Fruit fly (Drosophila melanogaster) S2 (cell line): Measurements from ENCODE around the gene Josd.

Experiments
- CG8478 ChIP-seq: fragments of >200 bp; optimal IDR thresholded peaks from 2 replicates; lab custom pipeline; 2018
- CTCF ChIP-seq, 2 experiments: fragments of >200 bp; optimal IDR thresholded peaks; 2 replicates each; lab custom pipeline; 2018

DNA sequence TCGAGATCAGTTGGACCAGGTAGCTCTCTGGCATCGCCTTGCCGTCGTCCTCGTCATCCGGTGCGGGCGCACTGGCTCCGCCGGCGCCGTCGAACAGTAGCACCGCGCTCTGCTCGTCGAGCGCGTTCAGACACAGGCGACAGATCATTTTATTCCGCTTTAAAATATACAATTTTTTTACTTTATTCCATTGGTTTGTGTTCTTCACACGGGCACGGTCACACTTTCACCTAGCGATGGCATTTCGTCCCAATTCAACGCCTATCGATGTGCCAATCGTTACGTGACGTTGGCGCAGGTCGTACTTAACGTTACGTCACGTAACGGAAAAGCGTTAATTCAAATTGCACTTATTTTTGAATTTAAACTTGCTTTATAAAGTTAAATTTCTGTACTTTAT, 40.1 kb downstream of the Josd start, which contains the start of gene CG12219:
- no peak for TF ChIP-seq CTCF (optimal IDR thresholded peaks at IDR 0.05; lab: Kevin White, UChicago)
- no peak for TF ChIP-seq CG8478 (lab: Kevin White, UChicago)
